Worm (Caenorhabditis elegans) whole organism, L1 larva: Measurements from ENCODE around the gene T26H5.11.

Experiments used
- aha-1 ChIP-seq: fragments of 150-350 bp; optimal IDR thresholded peaks from 2 replicates; lab custom pipeline; 2014; ENCODE audit warnings: missing biosample characterization, missing genetic modification characterization
- ceh-63 ChIP-seq: fragments of 200-800 bp; sonication (Bioruptor generic); optimal IDR thresholded peaks from 2 replicates; lab custom pipeline; 2018; ENCODE audit warnings: mild to moderate bottlenecking, missing genetic modification characterization, missing compliant biosample characterization
- ceh-82 ChIP-seq, 3 experiments: fragments of 150-350 bp in 1 of 3; sonication (generic microtip) in 2 of 3; optimal IDR thresholded peaks; 2 replicates each; lab custom pipeline; 2014 to 2017; ENCODE audit warnings: missing biosample characterization in 3 of 3, missing genetic modification characterization in 3 of 3
- ceh-88 ChIP-seq: fragments of 200-800 bp; sonication (Bioruptor generic); IDR thresholded peaks from 2 replicates; pipeline ENCODE4 v1.3.6; 2022; ENCODE audit warnings: missing genetic modification characterization, missing compliant biosample characterization
- dsc-1 ChIP-seq: sonication (generic microtip); optimal IDR thresholded peaks from 2 replicates; lab custom pipeline; 2016; ENCODE audit warnings: mild to moderate bottlenecking, missing genetic modification characterization, missing compliant biosample characterization
- efl-1 ChIP-seq, 4 experiments: fragments of 150-350 bp; optimal IDR thresholded peaks in 3 of 4; peaks in 1 of 4; 1 replicate in 1 of 4; 2 replicates in 3 of 4; lab custom pipeline; 2014; ENCODE audit warnings: missing biosample characterization in 2 of 4, missing genetic modification characterization in 2 of 4, missing genetic modification reagents in 2 of 4
- egl-27 ChIP-seq, 2 experiments: fragments of 150-350 bp in 1 of 2; sonication (generic microtip); optimal IDR thresholded peaks; 3 replicates each; lab custom pipeline; 2017 to 2018; ENCODE audit warnings: missing biosample characterization in 2 of 2, missing genetic modification characterization in 2 of 2, missing genetic modification reagents in 2 of 2
- elt-2 ChIP-seq: sonication (generic microtip); optimal IDR thresholded peaks from 2 replicates; lab custom pipeline; 2016; ENCODE audit warnings: missing genetic modification characterization, mild to moderate bottlenecking, inconsistent platforms, missing compliant biosample characterization, missing genetic modification reagents
- elt-3 ChIP-seq, 6 experiments: fragments of 150-350 bp in 1 of 6; sonication (generic microtip); optimal IDR thresholded peaks; 2 replicates each; lab custom pipeline; 2017 to 2018; ENCODE audit warnings: missing biosample characterization in 6 of 6, missing genetic modification characterization in 6 of 6, inconsistent platforms in 1 of 6
- fkh-10 ChIP-seq: sonication (generic microtip); optimal IDR thresholded peaks from 2 replicates; lab custom pipeline; 2017; ENCODE audit warnings: missing biosample characterization, missing genetic modification reagents, missing genetic modification characterization
- jun-1 ChIP-seq: fragments of 150-350 bp; optimal IDR thresholded peaks from 2 replicates; lab custom pipeline; 2014; ENCODE audit warnings: missing biosample characterization, missing genetic modification reagents, missing genetic modification characterization
- nhr-76 ChIP-seq: sonication (generic microtip); optimal IDR thresholded peaks from 2 replicates; lab custom pipeline; 2017; ENCODE audit warnings: missing biosample characterization, missing genetic modification characterization
- nhr-77 ChIP-seq: fragments of 150-350 bp; optimal IDR thresholded peaks from 2 replicates; lab custom pipeline; 2014; ENCODE audit warnings: missing biosample characterization, missing genetic modification characterization
- nhr-85 ChIP-seq: sonication (generic microtip); peaks from one replicate; lab custom pipeline; 2016; ENCODE audit warnings: missing genetic modification characterization, inconsistent platforms, missing compliant biosample characterization
- nhr-90 ChIP-seq: sonication (generic microtip); optimal IDR thresholded peaks from 2 replicates; lab custom pipeline; 2016; ENCODE audit warnings: mild to moderate bottlenecking, missing genetic modification characterization, missing compliant biosample characterization; ENCODE audit not compliant: poor library complexity
- pag-3 ChIP-seq: sonication (generic microtip); optimal IDR thresholded peaks from 2 replicates; lab custom pipeline; 2017; ENCODE audit warnings: missing genetic modification characterization, mild to moderate bottlenecking, missing compliant biosample characterization, antibody characterized with exemption, borderline replicate concordance; ENCODE audit not compliant: insufficient read depth
- pax-3 ChIP-seq: fragments of 200-800 bp; sonication (Bioruptor generic); optimal IDR thresholded peaks from 2 replicates; lab custom pipeline; 2018; ENCODE audit warnings: mild to moderate bottlenecking, missing genetic modification characterization, moderate library complexity, missing compliant biosample characterization
- pqm-1 ChIP-seq: sonication (generic microtip); optimal IDR thresholded peaks from 3 replicates; lab custom pipeline; 2017; ENCODE audit warnings: missing biosample characterization, missing genetic modification characterization
- snpc-4 ChIP-seq: fragments of 150-350 bp; optimal IDR thresholded peaks from 2 replicates; lab custom pipeline; 2014; ENCODE audit warnings: missing biosample characterization, missing genetic modification characterization
- sup-37 ChIP-seq: fragments of 200-800 bp; sonication (Bioruptor generic); optimal IDR thresholded peaks from 2 replicates; lab custom pipeline; 2018; ENCODE audit warnings: mild to moderate bottlenecking, missing genetic modification characterization, missing compliant biosample characterization
- tlp-1 ChIP-seq: fragments of 150-350 bp; optimal IDR thresholded peaks from 2 replicates; lab custom pipeline; 2014; ENCODE audit warnings: missing biosample characterization, missing genetic modification characterization
- unc-86 ChIP-seq: sonication (generic microtip); optimal IDR thresholded peaks from 2 replicates; lab custom pipeline; 2016; ENCODE audit warnings: missing genetic modification characterization, missing compliant biosample characterization
- unc-98 ChIP-seq: fragments of 200-800 bp; sonication (Bioruptor generic); IDR thresholded peaks from 2 replicates; pipeline ENCODE4 v1.3.6; 2022; ENCODE audit warnings: missing genetic modification characterization, missing compliant biosample characterization
- vab-15 ChIP-seq: sonication (generic microtip); optimal IDR thresholded peaks from 2 replicates; lab custom pipeline; 2017; ENCODE audit warnings: missing genotype, mild to moderate bottlenecking, missing genetic modification characterization, missing compliant biosample characterization
- xbp-1 ChIP-seq: sonication (generic microtip); optimal IDR thresholded peaks from 2 replicates; lab custom pipeline; 2016; ENCODE audit warnings: missing genetic modification characterization, missing compliant biosample characterization
- ztf-11 ChIP-seq, 2 experiments: sonication (generic microtip); optimal IDR thresholded peaks; 2 replicates each; lab custom pipeline; 2016 to 2017; ENCODE audit warnings: missing genetic modification characterization in 2 of 2, missing biosample characterization in 1 of 2, missing compliant biosample characterization in 1 of 2
- ztf-4 ChIP-seq: fragments of 150-350 bp; optimal IDR thresholded peaks from 2 replicates; lab custom pipeline; 2014; ENCODE audit warnings: missing biosample characterization, missing genetic modification characterization

Gene T26H5.11

ce11 chrV:15431322-15432052 is 12.6 kb downstream of the T26H5.11 start:
- TF ChIP-seq pax-3 (tag; lab: Kevin White, UChicago) (peak; percentile 51), efl-1 (optimal IDR thresholded peaks at IDR 0.05; lab: Kevin White, UChicago) (no peak), efl-1 (GFP tag; optimal IDR thresholded peaks at IDR 0.05 in 1 of 2; lab: Kevin White, UChicago) (peak in 1 of 2 experiments; percentile 81), pqm-1 (tag; lab: Kevin White, UChicago) (peak; percentile 23), snpc-4 (tag; lab: Kevin White, UChicago) (no peak)

ce11 chrV:15426944-15427343 is 17.1 kb downstream of the T26H5.11 start, which contains the start of gene fbxa-209:
fbxa-209 (minus strand) TSS chrV:15427044.
- TF ChIP-seq efl-1 (optimal IDR thresholded peaks at IDR 0.05; lab: Kevin White, UChicago) (no peak), efl-1 (GFP tag; optimal IDR thresholded peaks at IDR 0.05 in 1 of 2; lab: Kevin White, UChicago) (peak in 1 of 2 experiments; percentile 84), egl-27 (tag; optimal IDR thresholded peaks at IDR 0.05; lab: Kevin White, UChicago) (no peak), nhr-85 (tag; lab: Kevin White, UChicago) (peak; percentile 13)

ce11 chrV:15425368-15426091 is 18.6 kb downstream of the T26H5.11 start, which contains the start of gene Y36E3A.2:
Y36E3A.2 (plus strand) TSS chrV:15426041.
- TF ChIP-seq efl-1 (optimal IDR thresholded peaks at IDR 0.05; lab: Kevin White, UChicago) (no peak), efl-1 (GFP tag; optimal IDR thresholded peaks at IDR 0.05 in 1 of 2; lab: Kevin White, UChicago) (peak in 1 of 2 experiments; percentile 9), nhr-90 (tag; lab: Kevin White, UChicago) (no peak), unc-98 (GFP tag; lab: Robert Waterston, UW) (no peak), fkh-10 (GFP tag; lab: Kevin White, UChicago) (no peak), vab-15 (tag; lab: Kevin White, UChicago) (no peak), elt-3 (tag; optimal IDR thresholded peaks at IDR 0.05; lab: Kevin White, UChicago) (no peak), aha-1 (tag; lab: Kevin White, UChicago) (no peak), nhr-76 (tag; lab: Kevin White, UChicago) (no peak), elt-2 (peak; percentile 65), tlp-1 (tag; lab: Kevin White, UChicago) (no peak), egl-27 (tag; optimal IDR thresholded peaks at IDR 0.05; lab: Kevin White, UChicago) (no peak)

- TF ChIP-seq ceh-63 (GFP tag; lab: Kevin White, UChicago) (no peak), fkh-10 (GFP tag; lab: Kevin White, UChicago) (no peak), ceh-88 (no peak), sup-37 (GFP tag; lab: Kevin White, UChicago) (no peak), unc-86 (no peak), elt-3 (tag; optimal IDR thresholded peaks at IDR 0.05; lab: Kevin White, UChicago) (no peak), pag-3 (no peak), nhr-77 (tag; lab: Kevin White, UChicago) (no peak), ztf-4 (tag; lab: Kevin White, UChicago) (no peak), ceh-82 (tag; optimal IDR thresholded peaks at IDR 0.05; lab: Kevin White, UChicago) (no peak), xbp-1 (tag; lab: Kevin White, UChicago) (no peak), jun-1 (tag; lab: Kevin White, UChicago) (no peak)
Measured at ce11 chrV:15423601-15424000, 20.5 kb downstream of the T26H5.11 start, which contains the start of gene fbxa-104. fbxa-104 (minus strand) TSS chrV:15423683.

- TF ChIP-seq ztf-11 (tag; optimal IDR thresholded peaks at IDR 0.05; lab: Kevin White, UChicago) (no peak), dsc-1 (tag; lab: Kevin White, UChicago) (no peak)
Measured at ce11 chrV:15417822-15418221, 26.3 kb downstream of the T26H5.11 start, which contains the start of gene T06E6.10. T06E6.10 (plus strand) TSS chrV:15418122.
